Worm (Caenorhabditis elegans) whole organism, L4 larva: ENCODE data around the gene R07E5.5.
"Not testable (repeated sequence)": the region's sequence is repeated elsewhere in the genome, so short reads cannot be mapped to it uniquely, and the experiment has no call there.

ENCODE experiments used
- D1046.2 ChIP-seq: fragments of 200-800 bp; sonication (Bioruptor generic); IDR thresholded peaks from 2 replicates; pipeline ENCODE4 v1.3.6; 2022; ENCODE audit warnings: missing genetic modification characterization, missing compliant biosample characterization
- F26F4.8 ChIP-seq: fragments of 200-800 bp; sonication (Bioruptor generic); conservative IDR thresholded peaks from 2 replicates; pipeline ENCODE4 v1.3.6; 2022; ENCODE audit warnings: missing genetic modification characterization, missing compliant biosample characterization
- F44E2.7 ChIP-seq: fragments of 200-800 bp; sonication (Bioruptor generic); IDR thresholded peaks from 2 replicates; pipeline ENCODE4 v2.1.2; 2022; ENCODE audit warnings: missing genetic modification characterization, missing compliant biosample characterization
- T26A8.4 ChIP-seq: fragments of 200-800 bp; sonication (Bioruptor generic); IDR thresholded peaks from 2 replicates; pipeline ENCODE4 v1.3.6; 2022; ENCODE audit warnings: missing genetic modification characterization, missing compliant biosample characterization
- Y105C5A.15 ChIP-seq: fragments of 200-800 bp; sonication (Bioruptor generic); IDR thresholded peaks from 2 replicates; pipeline ENCODE4 v1.3.6; 2022; ENCODE audit warnings: missing genetic modification characterization, missing compliant biosample characterization
- Y48G9A.11 ChIP-seq: fragments of 200-800 bp; sonication (Bioruptor generic); IDR thresholded peaks from 2 replicates; pipeline ENCODE4 v1.3.6; 2022; ENCODE audit warnings: missing genetic modification reagents, missing genetic modification characterization, missing compliant biosample characterization
- Y75B8A.6 ChIP-seq: fragments of 200-800 bp; sonication (Bioruptor generic); IDR thresholded peaks from 2 replicates; pipeline ENCODE4 v1.3.6; 2022; ENCODE audit warnings: missing genetic modification reagents, missing genetic modification characterization, missing compliant biosample characterization
- ZK337.2 ChIP-seq: fragments of 200-800 bp; sonication (Bioruptor generic); IDR thresholded peaks from 2 replicates; pipeline ENCODE4 v1.3.6; 2022; ENCODE audit warnings: missing genetic modification reagents, missing genetic modification characterization, missing compliant biosample characterization
- ceh-20 ChIP-seq: fragments of 200-800 bp; sonication (Bioruptor generic); IDR thresholded peaks from 2 replicates; pipeline ENCODE4 v1.3.6; 2022; ENCODE audit warnings: missing genetic modification reagents, missing genetic modification characterization, missing compliant biosample characterization
- daf-16 ChIP-seq, 3 experiments: sonication (generic microtip); optimal IDR thresholded peaks; 2 replicates each; lab custom pipeline; 2016 to 2017; ENCODE audit warnings: missing genetic modification characterization in 3 of 3, missing genetic modification reagents in 3 of 3, mild to moderate bottlenecking in 2 of 3, missing compliant biosample characterization in 2 of 3, missing biosample characterization in 1 of 3, moderate library complexity in 1 of 3
- daf-8 ChIP-seq: fragments of 200-800 bp; sonication (Bioruptor generic); IDR thresholded peaks from 2 replicates; pipeline ENCODE4 v1.3.6; 2022; ENCODE audit warnings: missing genetic modification characterization, missing compliant biosample characterization
- dmd-8 ChIP-seq: fragments of 200-800 bp; sonication (Bioruptor generic); IDR thresholded peaks from 2 replicates; pipeline ENCODE4 v1.3.6; 2022; ENCODE audit warnings: missing genetic modification characterization, missing compliant biosample characterization
- dmd-9 ChIP-seq: fragments of 200-800 bp; sonication (Bioruptor generic); IDR thresholded peaks from 2 replicates; pipeline ENCODE4 v1.3.6; 2022; ENCODE audit warnings: missing genetic modification reagents, missing genetic modification characterization, missing compliant biosample characterization
- dpl-1 ChIP-seq: fragments of 150-350 bp; optimal IDR thresholded peaks from 2 replicates; lab custom pipeline; 2014; ENCODE audit warnings: missing biosample characterization, missing genetic modification reagents, missing genetic modification characterization
- egl-27 ChIP-seq: sonication (generic microtip); optimal IDR thresholded peaks from 3 replicates; lab custom pipeline; 2017; ENCODE audit warnings: missing biosample characterization, missing genetic modification reagents, missing genetic modification characterization
- egl-43 ChIP-seq: fragments of 200-800 bp; sonication (Bioruptor generic); IDR thresholded peaks from 2 replicates; pipeline ENCODE4 v1.3.6; 2022; ENCODE audit warnings: missing genetic modification reagents, missing genetic modification characterization, missing compliant biosample characterization
- fos-1 ChIP-seq: fragments of 150-350 bp; optimal IDR thresholded peaks from 2 replicates; lab custom pipeline; 2014; ENCODE audit warnings: missing biosample characterization, missing genetic modification characterization
- gei-8 ChIP-seq: fragments of 200-800 bp; sonication (Bioruptor generic); optimal IDR thresholded peaks from 2 replicates; lab custom pipeline; 2018; ENCODE audit warnings: mild to moderate bottlenecking, missing genetic modification characterization, missing compliant biosample characterization
- hif-1 ChIP-seq, 2 experiments: sonication (generic microtip); optimal IDR thresholded peaks; 2 replicates each; lab custom pipeline; 2016 to 2017; ENCODE audit warnings: missing compliant biosample characterization in 2 of 2, missing genetic modification characterization in 2 of 2, missing genetic modification reagents in 2 of 2, missing genotype in 2 of 2, mild to moderate bottlenecking in 1 of 2
- hlh-30 ChIP-seq: sonication (generic microtip); optimal IDR thresholded peaks from 2 replicates; lab custom pipeline; 2017; ENCODE audit warnings: antibody characterized with exemption, mild to moderate bottlenecking, missing genetic modification characterization, missing compliant biosample characterization; ENCODE audit not compliant: insufficient read depth
- hmg-1.1 ChIP-seq: fragments of 200-800 bp; sonication (Bioruptor generic); IDR thresholded peaks from 2 replicates; pipeline ENCODE4 v1.3.6; 2022; ENCODE audit warnings: missing genetic modification reagents, missing genetic modification characterization, missing compliant biosample characterization
- lim-7 ChIP-seq: fragments of 200-800 bp; sonication (Bioruptor generic); IDR thresholded peaks from 2 replicates; pipeline ENCODE4 v1.3.6; 2022; ENCODE audit warnings: missing genetic modification characterization, missing compliant biosample characterization
- lin-38 ChIP-seq: fragments of 200-800 bp; sonication (Bioruptor generic); IDR thresholded peaks from 2 replicates; pipeline ENCODE4 v1.3.6; 2022; ENCODE audit warnings: missing genetic modification reagents, missing genetic modification characterization, missing compliant biosample characterization
- lsy-2 ChIP-seq, 2 experiments: fragments of 150-350 bp in 1 of 2; sonication (generic microtip) in 1 of 2; optimal IDR thresholded peaks; 2 replicates each; lab custom pipeline; 2014 to 2017; ENCODE audit warnings: missing biosample characterization in 2 of 2, missing genetic modification characterization in 2 of 2
- madf-5 ChIP-seq, 2 experiments: fragments of 200-800 bp; sonication (Bioruptor generic); IDR thresholded peaks; 2 replicates each; pipeline ENCODE4 v1.3.6; 2022; ENCODE audit warnings: missing compliant biosample characterization in 2 of 2, missing genetic modification characterization in 2 of 2
- madf-9 ChIP-seq: fragments of 200-800 bp; sonication (Bioruptor generic); conservative IDR thresholded peaks from 2 replicates; pipeline ENCODE4 v1.3.6; 2022; ENCODE audit warnings: missing genetic modification reagents, missing genetic modification characterization, missing compliant biosample characterization
- nhr-42 ChIP-seq: fragments of 200-800 bp; sonication (Bioruptor generic); IDR thresholded peaks from 2 replicates; pipeline ENCODE4 v1.3.6; 2022; ENCODE audit warnings: missing genetic modification characterization, missing compliant biosample characterization
- nhr-6 ChIP-seq: fragments of 150-350 bp; optimal IDR thresholded peaks from 2 replicates; lab custom pipeline; 2014; ENCODE audit warnings: missing biosample characterization, missing genetic modification characterization
- nhr-77 ChIP-seq: fragments of 150-350 bp; optimal IDR thresholded peaks from 2 replicates; lab custom pipeline; 2014; ENCODE audit warnings: missing biosample characterization, missing genetic modification characterization
- pha-4 ChIP-seq, 2 experiments: fragments of 150-350 bp in 1 of 2; fragments of 200-800 bp in 1 of 2; sonication (Bioruptor generic) in 1 of 2; IDR thresholded peaks in 1 of 2; optimal IDR thresholded peaks in 1 of 2; 2 replicates each; pipeline versions ENCODE4 v1.3.6 to Lab custom; 2014 to 2022; ENCODE audit warnings: missing genetic modification characterization in 2 of 2, missing genetic modification reagents in 2 of 2, missing biosample characterization in 1 of 2, missing compliant biosample characterization in 1 of 2
- php-3 ChIP-seq: fragments of 200-800 bp; sonication (Bioruptor generic); IDR thresholded peaks from 2 replicates; pipeline ENCODE4 v1.3.6; 2022; ENCODE audit warnings: missing genetic modification reagents, missing genetic modification characterization, missing compliant biosample characterization
- pqm-1 ChIP-seq: sonication (generic microtip); optimal IDR thresholded peaks from 2 replicates; lab custom pipeline; 2017; ENCODE audit warnings: missing biosample characterization, missing genetic modification characterization
- rbr-2 ChIP-seq: sonication (generic microtip); optimal IDR thresholded peaks from 2 replicates; lab custom pipeline; 2016; ENCODE audit warnings: missing genotype, missing genetic modification characterization, missing compliant biosample characterization
- snpc-4 ChIP-seq: fragments of 150-350 bp; optimal IDR thresholded peaks from 2 replicates; lab custom pipeline; 2014; ENCODE audit warnings: missing biosample characterization, missing genetic modification characterization
- spr-1 ChIP-seq: sonication (generic microtip); optimal IDR thresholded peaks from 2 replicates; lab custom pipeline; 2016; ENCODE audit warnings: mild to moderate bottlenecking, missing genetic modification characterization, missing compliant biosample characterization
- vab-7 ChIP-seq: fragments of 200-800 bp; sonication (Bioruptor generic); IDR thresholded peaks from 2 replicates; pipeline ENCODE4 v1.3.6; 2022; ENCODE audit warnings: missing genetic modification reagents, missing genetic modification characterization, missing compliant biosample characterization
- zfp-3 ChIP-seq: fragments of 200-800 bp; sonication (Bioruptor generic); conservative IDR thresholded peaks from 2 replicates; pipeline ENCODE4 v1.3.6; 2022; ENCODE audit warnings: missing genetic modification reagents, missing genetic modification characterization, missing compliant biosample characterization

The R07E5.5 gene

ce11 chrIII:4414041-4414440 lies 16.8 kb downstream of the R07E5.5 start (continued):
- TF ChIP-seq vab-7: peak; percentile 68
- peak; percentile 73 for TF ChIP-seq lim-7 (GFP tag; lab: Robert Waterston, UW)
- TF ChIP-seq zfp-3 (GFP tag; lab: Robert Waterston, UW): peak; percentile 74; the same call in 1 of the 2 replicates
- TF ChIP-seq daf-8 (GFP tag; lab: Robert Waterston, UW): 0 out of 2 replicates have a peak, but pooled peaks have one; percentile 16
- peak; percentile 63; the same call in 1 of the 2 replicates for TF ChIP-seq D1046.2 (GFP tag; lab: Robert Waterston, UW)
- peak; percentile 82 for TF ChIP-seq ceh-20
- peak; percentile 39; the same call in 1 of the 2 replicates for TF ChIP-seq ZK337.2 (GFP tag; lab: Robert Waterston, UW)
- TF ChIP-seq rbr-2 (tag; lab: Kevin White, UChicago): peak; percentile 65
- peak; percentile 76 for TF ChIP-seq pha-4 (GFP tag; IDR thresholded peaks at IDR 0.05; lab: Robert Waterston, UW)
- not testable (repeated sequence) for TF ChIP-seq pha-4 (tag; optimal IDR thresholded peaks at IDR 0.05; lab: Kevin White, UChicago)
- 0 out of 2 replicates have a peak, but pooled peaks have one; percentile 43 for TF ChIP-seq php-3 (GFP tag; lab: Robert Waterston, UW)
- peak; percentile 71; the same call in 1 of the 2 replicates for TF ChIP-seq F44E2.7 (GFP tag; lab: Robert Waterston, UW)
- 0 out of 2 replicates have a peak, but pooled peaks have one; percentile 60 for TF ChIP-seq F26F4.8
- peak; percentile 84 for TF ChIP-seq T26A8.4
- TF ChIP-seq lsy-2 (tag; optimal IDR thresholded peaks at IDR 0.05; lab: Kevin White, UChicago): peak; percentile 28 to 74
- TF ChIP-seq dpl-1: peak; percentile 41
- TF ChIP-seq hmg-1.1 (GFP tag; lab: Robert Waterston, UW): peak; percentile 87
- TF ChIP-seq Y75B8A.6 (GFP tag; lab: Robert Waterston, UW): 0 out of 2 replicates have a peak, but pooled peaks have one; percentile 50
- TF ChIP-seq gei-8 (GFP tag; lab: Kevin White, UChicago): peak; percentile 38
- TF ChIP-seq lin-38 (GFP tag; lab: Robert Waterston, UW): peak; percentile 80
- TF ChIP-seq Y48G9A.11 (GFP tag; lab: Robert Waterston, UW): 0 out of 2 replicates have a peak, but pooled peaks have one; percentile 39
- peak; percentile 79; the same call in 1 of the 2 replicates for TF ChIP-seq Y105C5A.15 (GFP tag; lab: Robert Waterston, UW)
- peak; percentile 35; the same call in 1 of the 2 replicates for TF ChIP-seq madf-9
- TF ChIP-seq snpc-4 (tag; lab: Kevin White, UChicago): peak; percentile 90
- peak in 1 of 2 experiments; percentile 13 for TF ChIP-seq daf-16 (GFP tag; optimal IDR thresholded peaks at IDR 0.05; lab: Kevin White, UChicago)
- TF ChIP-seq daf-16 (tag; optimal IDR thresholded peaks at IDR 0.05; lab: Kevin White, UChicago): peak; percentile 7
- TF ChIP-seq nhr-42 (GFP tag; lab: Robert Waterston, UW): 0 out of 2 replicates have a peak, but pooled peaks have one; percentile 7
- TF ChIP-seq hif-1 (tag; optimal IDR thresholded peaks at IDR 0.05; lab: Kevin White, UChicago): peak in 1 of 2 experiments; percentile 38
- peak; percentile 36 for TF ChIP-seq hlh-30 (tag; lab: Kevin White, UChicago)
- TF ChIP-seq dmd-9: peak; percentile 30; the same call in 1 of the 2 replicates
- peak; percentile 86 for TF ChIP-seq egl-43 (GFP tag; lab: Robert Waterston, UW)
- peak; percentile 12 for TF ChIP-seq spr-1 (tag; lab: Kevin White, UChicago)

DNA sequence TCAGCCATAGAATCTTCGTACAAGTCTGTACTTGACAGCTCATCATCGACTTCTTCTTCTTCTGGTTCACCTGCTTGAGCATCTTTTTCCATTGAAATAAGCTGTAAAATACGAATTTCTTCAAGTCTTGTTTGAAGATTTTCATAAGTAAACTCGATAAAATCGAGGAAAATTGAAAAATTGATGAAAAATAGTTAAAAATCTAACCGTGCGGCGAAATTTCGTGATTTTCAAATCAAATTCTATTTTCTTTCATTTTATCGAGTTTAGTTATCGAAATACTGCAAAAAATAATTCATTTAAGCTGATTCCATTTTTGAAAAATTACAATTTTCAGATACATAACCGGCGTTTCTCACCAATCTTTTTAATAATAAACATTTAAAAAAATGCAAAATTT lies 17.9 kb downstream of the R07E5.5 start, which contains the start of gene R07E5.11:
R07E5.11 (minus strand) TSS at position 101 of the 400 bp plus-strand sequence.
- TF ChIP-seq madf-9 (no peak), egl-27 (tag; lab: Kevin White, UChicago) (no peak), fos-1 (tag; lab: Kevin White, UChicago) (no peak), dmd-9 (no peak), nhr-77 (tag; lab: Kevin White, UChicago) (no peak), egl-43 (GFP tag; lab: Robert Waterston, UW) (no peak), lin-38 (GFP tag; lab: Robert Waterston, UW) (no peak), dmd-8 (GFP tag; lab: Robert Waterston, UW) (no peak), pha-4 (GFP tag; IDR thresholded peaks at IDR 0.05; lab: Robert Waterston, UW) (no peak), pha-4 (tag; optimal IDR thresholded peaks at IDR 0.05; lab: Kevin White, UChicago) (no peak), pqm-1 (tag; lab: Kevin White, UChicago) (no peak), madf-5 (GFP tag; IDR thresholded peaks at IDR 0.05; lab: Robert Waterston, UW) (no peak), daf-16 (GFP tag; optimal IDR thresholded peaks at IDR 0.05; lab: Kevin White, UChicago) (no peak), daf-16 (tag; optimal IDR thresholded peaks at IDR 0.05; lab: Kevin White, UChicago) (no peak), nhr-6 (tag; lab: Kevin White, UChicago) (no peak)
